Fruit fly (Drosophila melanogaster): ENCODE results near the gene CG33644.

- TF ChIP-seq sisA (GFP tag; IDR thresholded peaks at IDR 0.05) (no peak), Sox100B (GFP tag; optimal IDR thresholded peaks at IDR 0.05) (no peak), insv (GFP tag; optimal IDR thresholded peaks at IDR 0.05) (no peak)
Observed at dm6 chr2L:13568938-13569337, 37.1 kb downstream of the CG33644 start.

Measured in whole organism, embryonic.